Worm (Caenorhabditis elegans) whole organism, young adult: Measurements from ENCODE around the gene exc-13.

Experiments used
- F57A8.1 ChIP-seq: fragments of 200-800 bp; sonication (Bioruptor generic); optimal IDR thresholded peaks from 2 replicates; lab custom pipeline; 2018; ENCODE audit warnings: mild to moderate bottlenecking, missing genetic modification characterization, moderate library complexity, missing compliant biosample characterization
- F57C9.4 ChIP-seq: sonication (generic microtip); optimal IDR thresholded peaks from 2 replicates; lab custom pipeline; 2017; ENCODE audit warnings: mild to moderate bottlenecking, missing genetic modification characterization, missing compliant biosample characterization
- ama-1 ChIP-seq, 3 experiments: fragments of 150-350 bp in 1 of 3; sonication (generic microtip) in 2 of 3; optimal IDR thresholded peaks; 2 replicates each; lab custom pipeline; 2014 to 2018; ENCODE audit warnings: missing biosample characterization in 2 of 3, missing genetic modification characterization in 2 of 3, missing genetic modification reagents in 2 of 3
- hmg-20 ChIP-seq: fragments of 200-800 bp; sonication (Bioruptor generic); IDR thresholded peaks from 2 replicates; pipeline ENCODE4 v1.3.6; 2022; ENCODE audit warnings: missing genetic modification reagents, missing genetic modification characterization, missing compliant biosample characterization
- let-526 ChIP-seq: fragments of 200-800 bp; sonication (Bioruptor generic); IDR thresholded peaks from 2 replicates; pipeline ENCODE4 v1.3.6; 2022; ENCODE audit warnings: missing genetic modification reagents, missing genetic modification characterization, missing compliant biosample characterization
- madf-3 ChIP-seq: fragments of 200-800 bp; sonication (Bioruptor generic); IDR thresholded peaks from 2 replicates; pipeline ENCODE4 v1.3.6; 2022; ENCODE audit warnings: missing genetic modification reagents, missing genetic modification characterization, missing compliant biosample characterization

DNA sequence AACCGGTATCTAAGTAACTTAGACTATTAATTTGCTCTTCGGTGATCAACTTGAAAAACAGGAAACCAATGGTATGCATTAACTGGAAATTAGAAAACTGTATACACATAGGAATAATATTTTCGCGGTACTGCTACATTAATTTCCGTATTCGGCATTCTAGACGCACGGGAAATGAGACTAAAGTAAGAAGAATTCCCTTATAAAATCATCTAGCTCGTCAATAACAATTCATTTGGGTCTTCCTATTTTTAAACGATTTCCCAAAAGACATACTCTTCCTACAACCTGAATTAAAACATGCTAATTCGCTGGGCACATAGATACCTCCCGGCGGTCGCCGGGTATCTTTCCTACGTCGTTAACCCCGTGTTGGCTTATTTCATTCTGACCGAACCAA, 37.3 kb downstream of the exc-13 start, which contains the start of gene srj-13:
- TF ChIP-seq ama-1 (optimal IDR thresholded peaks at IDR 0.05; lab: Kevin White, UChicago) (no peak), ama-1 (GFP tag; optimal IDR thresholded peaks at IDR 0.05; lab: Kevin White, UChicago) (no peak), hmg-20 (GFP tag; lab: Robert Waterston, UW) (no peak), madf-3 (no peak), let-526 (GFP tag; lab: Robert Waterston, UW) (no peak), F57A8.1 (no peak), F57C9.4 (tag; lab: Kevin White, UChicago) (no peak)
